Fruit fly (Drosophila melanogaster) whole organism, embryonic: ENCODE results near the gene Os-C.
A peak's percentile ranks its signal among the peaks of the same experiment; 100 is the strongest.

Experiments
- Aef1 ChIP-seq: fragments of 200-800 bp; sonication (Bioruptor generic); IDR thresholded peaks from 3 replicates; pipeline ENCODE4 v1.3.6; 2022; ENCODE audit warnings: missing biosample characterization, missing genetic modification characterization
- BEAF-32 ChIP-seq: fragments of 200-800 bp; sonication (Bioruptor generic); optimal IDR thresholded peaks from 3 replicates; lab custom pipeline; 2017; ENCODE audit warnings: missing biosample characterization, missing genetic modification characterization, mild to moderate bottlenecking, moderate library complexity, missing genetic modification reagents
- CG10147 ChIP-seq: fragments of 200-800 bp; sonication (Bioruptor generic); optimal IDR thresholded peaks from 2 replicates; lab custom pipeline; 2019; ENCODE audit warnings: missing biosample characterization, mild to moderate bottlenecking, missing genetic modification characterization, moderate library complexity
- CG10366 ChIP-seq: fragments of 200-800 bp; sonication (Bioruptor generic); IDR thresholded peaks from 2 replicates; pipeline ENCODE4 v1.3.6; 2022; ENCODE audit warnings: missing biosample characterization, missing genetic modification characterization
- CG12155 ChIP-seq: fragments of 200-800 bp; sonication (Bioruptor generic); optimal IDR thresholded peaks from 3 replicates; lab custom pipeline; 2016; ENCODE audit warnings: missing biosample characterization, missing genetic modification characterization
- CG12659 ChIP-seq: fragments of 200-800 bp; sonication (Bioruptor generic); optimal IDR thresholded peaks from 3 replicates; lab custom pipeline; 2017; ENCODE audit warnings: mild to moderate bottlenecking, missing biosample characterization, missing genetic modification reagents, missing genetic modification characterization
- CG13296 ChIP-seq: fragments of 200-800 bp; sonication (Bioruptor generic); optimal IDR thresholded peaks from 3 replicates; lab custom pipeline; 2018; ENCODE audit warnings: missing biosample characterization, mild to moderate bottlenecking, missing genetic modification characterization
- CG1603 ChIP-seq: fragments of 200-800 bp; sonication (Bioruptor generic); optimal IDR thresholded peaks from 2 replicates; lab custom pipeline; 2019; ENCODE audit warnings: missing biosample characterization, mild to moderate bottlenecking, missing genetic modification characterization, moderate library complexity
- CG1647 ChIP-seq: fragments of 200-800 bp; sonication (Bioruptor generic); optimal IDR thresholded peaks from 3 replicates; lab custom pipeline; 2016; ENCODE audit warnings: missing biosample characterization, missing genetic modification characterization
- CG2678 ChIP-seq: fragments of 200-800 bp; sonication (Bioruptor generic); optimal IDR thresholded peaks from 3 replicates; lab custom pipeline; 2019; ENCODE audit warnings: missing biosample characterization, mild to moderate bottlenecking, missing genetic modification characterization, moderate library complexity
- CG2889 ChIP-seq: fragments of 200-800 bp; sonication (Bioruptor generic); IDR thresholded peaks from 3 replicates; pipeline ENCODE4 v1.3.6; 2022; ENCODE audit warnings: missing biosample characterization, missing genetic modification characterization
- CG30431 ChIP-seq: fragments of 200-800 bp; sonication (Bioruptor generic); optimal IDR thresholded peaks from 2 replicates; lab custom pipeline; 2017; ENCODE audit warnings: missing biosample characterization, missing genetic modification characterization
- CG31224 ChIP-seq: fragments of 200-800 bp; sonication (Bioruptor generic); IDR thresholded peaks from 2 replicates; pipeline ENCODE4 v1.3.6; 2022; ENCODE audit warnings: missing biosample characterization, missing genetic modification characterization
- CG33213 ChIP-seq: fragments of 200-800 bp; sonication (Bioruptor generic); optimal IDR thresholded peaks from 3 replicates; lab custom pipeline; 2016; ENCODE audit warnings: missing biosample characterization, missing genetic modification characterization
- CG34422 ChIP-seq: fragments of 200-800 bp; sonication (Bioruptor generic); IDR thresholded peaks from 3 replicates; pipeline ENCODE4 v1.3.6; 2022; ENCODE audit warnings: missing biosample characterization, missing genetic modification characterization
- CG4282 ChIP-seq: fragments of 200-800 bp; sonication (Bioruptor generic); optimal IDR thresholded peaks from 2 replicates; lab custom pipeline; 2016; ENCODE audit warnings: missing biosample characterization, missing genetic modification characterization
- CG4424 ChIP-seq: fragments of 200-800 bp; sonication (Bioruptor generic); optimal IDR thresholded peaks from 3 replicates; lab custom pipeline; 2016; ENCODE audit warnings: missing biosample characterization, missing genetic modification characterization
- CG4854 ChIP-seq: fragments of 200-800 bp; sonication (Bioruptor generic); optimal IDR thresholded peaks from 2 replicates; lab custom pipeline; 2016; ENCODE audit warnings: missing biosample characterization, missing genetic modification characterization, inconsistent platforms
- CG6683 ChIP-seq: fragments of 200-800 bp; sonication (Bioruptor generic); optimal IDR thresholded peaks from 2 replicates; lab custom pipeline; 2017; ENCODE audit warnings: missing biosample characterization, mild to moderate bottlenecking, missing genetic modification characterization, missing genetic modification reagents
- CG6765 ChIP-seq: fragments of 200-800 bp; sonication (Bioruptor generic); optimal IDR thresholded peaks from 3 replicates; lab custom pipeline; 2017; ENCODE audit warnings: missing biosample characterization, mild to moderate bottlenecking, missing genetic modification characterization
- CG7928 ChIP-seq: fragments of 200-800 bp; sonication (Bioruptor generic); optimal IDR thresholded peaks from 2 replicates; lab custom pipeline; 2017; ENCODE audit warnings: missing biosample characterization, mild to moderate bottlenecking, missing genetic modification characterization
- CG8765 ChIP-seq: fragments of 200-800 bp; sonication (Bioruptor generic); IDR thresholded peaks from 2 replicates; pipeline ENCODE4 v1.3.6; 2022; ENCODE audit warnings: missing biosample characterization, missing genetic modification characterization
- CG9727 ChIP-seq: fragments of 200-800 bp; sonication (Bioruptor generic); optimal IDR thresholded peaks from 3 replicates; lab custom pipeline; 2017; ENCODE audit warnings: missing biosample characterization, mild to moderate bottlenecking, missing genetic modification characterization
- CTCF ChIP-seq: fragments of 200-800 bp; sonication (Bioruptor generic); optimal IDR thresholded peaks from 2 replicates; lab custom pipeline; 2017; ENCODE audit warnings: missing biosample characterization, mild to moderate bottlenecking, missing genetic modification characterization, moderate library complexity
- D19A ChIP-seq: fragments of 200-800 bp; optimal IDR thresholded peaks from 3 replicates; lab custom pipeline; 2019; ENCODE audit warnings: missing biosample characterization, mild to moderate bottlenecking, missing genetic modification characterization, moderate library complexity
- Doc2 ChIP-seq: fragments of 200-800 bp; sonication (Bioruptor generic); IDR thresholded peaks from 2 replicates; pipeline ENCODE4 v1.3.6; 2022; ENCODE audit warnings: missing biosample characterization, missing genetic modification characterization
- Gug ChIP-seq: fragments of 200-800 bp; sonication (Bioruptor generic); IDR thresholded peaks from 4 replicates; pipeline ENCODE4 v1.3.6; 2022; ENCODE audit warnings: missing biosample characterization, missing genetic modification characterization
- Jarid2 ChIP-seq: fragments of 200-800 bp; sonication (Bioruptor generic); optimal IDR thresholded peaks from 3 replicates; lab custom pipeline; 2017; ENCODE audit warnings: mild to moderate bottlenecking, missing biosample characterization, missing genetic modification reagents, missing genetic modification characterization
- Myb ChIP-seq: fragments of 200-800 bp; sonication (Bioruptor generic); optimal IDR thresholded peaks from 2 replicates; lab custom pipeline; 2016; ENCODE audit warnings: missing biosample characterization, missing genetic modification characterization
- Nf-YC ChIP-seq: fragments of 200-800 bp; optimal IDR thresholded peaks from 3 replicates; lab custom pipeline; 2019; ENCODE audit warnings: missing biosample characterization, mild to moderate bottlenecking, missing genetic modification characterization, moderate library complexity
- Rx ChIP-seq: fragments of 200-800 bp; sonication (Bioruptor generic); IDR thresholded peaks from 2 replicates; pipeline ENCODE4 v1.3.6; 2022; ENCODE audit warnings: missing biosample characterization, missing genetic modification characterization
- Sox102F ChIP-seq: fragments of 200-800 bp; sonication (Bioruptor generic); optimal IDR thresholded peaks from 2 replicates; lab custom pipeline; 2018; ENCODE audit warnings: missing biosample characterization, mild to moderate bottlenecking, missing genetic modification characterization, moderate library complexity
- Taf1 ChIP-seq: fragments of 200-800 bp; sonication (Bioruptor generic); IDR thresholded peaks from 2 replicates; pipeline ENCODE4 v1.3.6; 2022; ENCODE audit warnings: missing biosample characterization, missing genetic modification characterization
- Xrp1 ChIP-seq: fragments of 200-800 bp; sonication (Bioruptor generic); IDR thresholded peaks from 2 replicates; pipeline ENCODE4 v1.3.6; 2022; ENCODE audit warnings: missing biosample characterization, missing genetic modification characterization
- ara ChIP-seq: fragments of 200-800 bp; sonication (Bioruptor generic); IDR thresholded peaks from 2 replicates; pipeline ENCODE4 v1.3.6; 2022; ENCODE audit warnings: missing biosample characterization, missing genetic modification characterization
- dmrt11E ChIP-seq: fragments of 200-800 bp; sonication (Bioruptor generic); optimal IDR thresholded peaks from 3 replicates; lab custom pipeline; 2018; ENCODE audit warnings: missing biosample characterization, mild to moderate bottlenecking, missing genetic modification characterization, moderate library complexity
- dpn ChIP-seq, 2 experiments: fragments of 200-800 bp; sonication (Bioruptor generic); optimal IDR thresholded peaks; 3 replicates each; lab custom pipeline; 2016; ENCODE audit warnings: missing biosample characterization in 2 of 2, missing genetic modification characterization in 2 of 2
- gsb ChIP-seq: fragments of 200-800 bp; sonication (Bioruptor generic); IDR thresholded peaks from 2 replicates; pipeline ENCODE4 v1.3.6; 2022; ENCODE audit warnings: missing biosample characterization, missing genetic modification characterization
- insv ChIP-seq, 2 experiments: fragments of 200-800 bp; sonication (Bioruptor generic); optimal IDR thresholded peaks; 3 replicates each; lab custom pipeline; 2016 to 2018; ENCODE audit warnings: missing biosample characterization in 2 of 2, missing genetic modification characterization in 2 of 2
- jing ChIP-seq: fragments of 200-800 bp; sonication (Bioruptor generic); optimal IDR thresholded peaks from 2 replicates; lab custom pipeline; 2018; ENCODE audit warnings: missing biosample characterization, mild to moderate bottlenecking, missing genetic modification characterization
- kah ChIP-seq: fragments of 200-800 bp; sonication (Bioruptor generic); optimal IDR thresholded peaks from 2 replicates; lab custom pipeline; 2018; ENCODE audit warnings: missing biosample characterization, mild to moderate bottlenecking, missing genetic modification characterization
- luna ChIP-seq: fragments of 200-800 bp; sonication (Bioruptor generic); optimal IDR thresholded peaks from 2 replicates; lab custom pipeline; 2016; ENCODE audit warnings: missing biosample characterization, missing genetic modification characterization
- nom ChIP-seq: fragments of 200-800 bp; sonication (Bioruptor generic); optimal IDR thresholded peaks from 2 replicates; lab custom pipeline; 2017; ENCODE audit warnings: missing biosample characterization, missing genetic modification characterization, mild to moderate bottlenecking, moderate library complexity, missing genetic modification reagents
- pan ChIP-seq, 4 experiments: fragments of >200 bp in 3 of 4; fragments of 200-800 bp in 1 of 4; sonication (Bioruptor generic) in 1 of 4; optimal IDR thresholded peaks in 3 of 4; IDR thresholded peaks in 1 of 4; 2 replicates each; pipeline versions ENCODE4 v1.3.6 to Lab custom; 2017 to 2022; ENCODE audit warnings: missing biosample characterization in 2 of 4, missing genetic modification characterization in 2 of 4, mixed read lengths in 1 of 4
- phol ChIP-seq: fragments of 200-800 bp; sonication (Bioruptor generic); optimal IDR thresholded peaks from 3 replicates; lab custom pipeline; 2018; ENCODE audit warnings: missing biosample characterization, mild to moderate bottlenecking, missing genetic modification characterization, moderate library complexity
- pita ChIP-seq: fragments of 200-800 bp; sonication (Bioruptor generic); optimal IDR thresholded peaks from 2 replicates; lab custom pipeline; 2017; ENCODE audit warnings: missing biosample characterization, mild to moderate bottlenecking, missing genetic modification characterization
- slp2 ChIP-seq: fragments of 200-800 bp; sonication (Bioruptor generic); optimal IDR thresholded peaks from 2 replicates; lab custom pipeline; 2016; ENCODE audit warnings: missing biosample characterization, missing genetic modification characterization
- sna ChIP-seq: fragments of 200-800 bp; sonication (Bioruptor generic); IDR thresholded peaks from 2 replicates; pipeline ENCODE4 v1.3.6; 2022; ENCODE audit warnings: missing biosample characterization, missing genetic modification characterization; ENCODE audit not compliant: partially characterized antibody
- sob ChIP-seq: fragments of 200-800 bp; sonication (Bioruptor generic); IDR thresholded peaks from 2 replicates; pipeline ENCODE4 v1.3.6; 2022; ENCODE audit warnings: missing biosample characterization, missing genetic modification characterization
- trem ChIP-seq: fragments of 200-800 bp; optimal IDR thresholded peaks from 3 replicates; lab custom pipeline; 2019; ENCODE audit warnings: missing biosample characterization, mild to moderate bottlenecking, missing genetic modification characterization, moderate library complexity

The Os-C gene

dm6 chr3R:8001074-8001669 is 22.4 kb downstream of the Os-C start, which contains the start of the genes Kmn2 and CG2698 (continued):
- TF ChIP-seq slp2 (peak; percentile 63), Nf-YC (peak; percentile 84), CG6765 (GFP tag; lab: Kevin White, UChicago) (peak; percentile 88), dmrt11E (tag; lab: Kevin White, UChicago) (peak; percentile 94), CG2889 (peak; percentile 97), CG34422 (peak; percentile 98), gsb (GFP tag; lab: Robert Waterston, UW) (peak; percentile 93), phol (tag; lab: Kevin White, UChicago) (peak; percentile 97), Jarid2 (GFP tag; lab: Kevin White, UChicago) (no peak), luna (no peak), CG12659 (GFP tag; lab: Kevin White, UChicago) (peak; percentile 97), dpn (GFP tag; optimal IDR thresholded peaks at IDR 0.05; lab: Kevin White, UChicago) (peak; percentile 83 to 98), CG2678 (peak; percentile 96), CG6683 (GFP tag; lab: Kevin White, UChicago) (peak; percentile 87), CG4424 (GFP tag; lab: Kevin White, UChicago) (peak; percentile 97), trem (tag; lab: Kevin White, UChicago) (peak; percentile 91), kah (GFP tag; lab: Kevin White, UChicago) (peak; percentile 82), CG31224 (GFP tag; lab: Robert Waterston, UW) (peak; percentile 94), CG10147 (GFP tag; lab: Kevin White, UChicago) (peak; percentile 95), CTCF (GFP tag; lab: Kevin White, UChicago) (peak; percentile 29), Xrp1 (GFP tag; lab: Robert Waterston, UW) (peak; percentile 99), CG12155 (GFP tag; lab: Kevin White, UChicago) (peak; percentile 93), Rx (GFP tag; lab: Robert Waterston, UW) (peak; percentile 96), Aef1 (GFP tag; lab: Robert Waterston, UW) (peak; percentile 99), D19A (tag; lab: Kevin White, UChicago) (peak; percentile 90), insv (GFP tag; optimal IDR thresholded peaks at IDR 0.05; lab: Kevin White, UChicago) (peak in 1 of 2 experiments; percentile 72), CG13296 (peak; percentile 93), CG4282 (GFP tag; lab: Kevin White, UChicago) (no peak), jing (GFP tag; lab: Kevin White, UChicago) (peak; percentile 85), Myb (GFP tag; lab: Kevin White, UChicago) (peak; percentile 59), CG33213 (GFP tag; lab: Kevin White, UChicago) (peak; percentile 31), ara (GFP tag; lab: Robert Waterston, UW) (peak; percentile 97), CG7928 (GFP tag; lab: Kevin White, UChicago) (peak; percentile 86), sna (GFP tag; lab: Robert Waterston, UW) (peak; percentile 43; the same call in 1 of the 2 replicates), Doc2 (GFP tag; lab: Robert Waterston, UW) (peak; percentile 92), CG4854 (GFP tag; lab: Kevin White, UChicago) (peak; percentile 84), pita (GFP tag; lab: Kevin White, UChicago) (no peak), CG1647 (GFP tag; lab: Kevin White, UChicago) (peak; percentile 79), nom (peak; percentile 90), sob (GFP tag; lab: Robert Waterston, UW) (peak; percentile 99), BEAF-32 (GFP tag; lab: Kevin White, UChicago) (peak; percentile 50), CG9727 (GFP tag; lab: Kevin White, UChicago) (peak; percentile 96), CG8765 (GFP tag; lab: Robert Waterston, UW) (peak; percentile 97), Taf1 (GFP tag; lab: Robert Waterston, UW) (peak; percentile 96), CG10366 (peak; percentile 98), Gug (GFP tag; lab: Robert Waterston, UW) (peak; percentile 97), Sox102F (GFP tag; lab: Kevin White, UChicago) (peak; percentile 94), CG1603 (tag; lab: Kevin White, UChicago) (peak; percentile 57), pan (optimal IDR thresholded peaks at IDR 0.05; lab: Kevin White, UChicago) (no peak), pan (GFP tag; optimal IDR thresholded peaks at IDR 0.05 in 1 of 2, IDR thresholded peaks at IDR 0.05 in 1 of 2) (peak in 1 of 2 experiments; percentile 98), CG30431 (GFP tag; lab: Kevin White, UChicago) (peak; percentile 91)
